Worm (Caenorhabditis elegans) whole organism, early embryonic: ENCODE data around the gene F56B3.11.
A peak's percentile ranks its signal among the peaks of the same experiment; 100 is the strongest.

ENCODE experiments used
- F13C5.2 ChIP-seq: sonication (generic microtip); optimal IDR thresholded peaks from 2 replicates; lab custom pipeline; 2017; ENCODE audit warnings: mild to moderate bottlenecking, missing genetic modification characterization, inconsistent platforms, missing compliant biosample characterization
- aly-1 ChIP-seq: sonication (generic microtip); optimal IDR thresholded peaks from 2 replicates; lab custom pipeline; 2016; ENCODE audit warnings: missing genetic modification characterization, missing compliant biosample characterization
- ama-1 ChIP-seq: fragments of 150-350 bp; optimal IDR thresholded peaks from 2 replicates; lab custom pipeline; 2014
- hmg-4 ChIP-seq: fragments of 200-800 bp; sonication (Bioruptor generic); optimal IDR thresholded peaks from 2 replicates; lab custom pipeline; 2018; ENCODE audit warnings: mild to moderate bottlenecking, missing genetic modification characterization, missing compliant biosample characterization
- hnd-1 ChIP-seq: sonication (generic microtip); optimal IDR thresholded peaks from 2 replicates; lab custom pipeline; 2016; ENCODE audit warnings: missing genetic modification characterization, missing compliant biosample characterization
- scrt-1 ChIP-seq: fragments of 200-800 bp; sonication (Bioruptor generic); IDR thresholded peaks from 2 replicates; pipeline ENCODE4 v1.3.6; 2022; ENCODE audit warnings: missing genetic modification characterization, missing compliant biosample characterization
- sea-1 ChIP-seq: fragments of 200-800 bp; sonication (Bioruptor generic); conservative IDR thresholded peaks from 2 replicates; pipeline ENCODE4 v1.3.6; 2022; ENCODE audit warnings: missing genetic modification characterization, missing compliant biosample characterization
- tbx-37 ChIP-seq: fragments of 200-800 bp; sonication (Bioruptor generic); conservative IDR thresholded peaks from 2 replicates; pipeline ENCODE4 v1.3.6; 2022; ENCODE audit warnings: missing genetic modification reagents, missing genetic modification characterization, missing compliant biosample characterization

DNA sequence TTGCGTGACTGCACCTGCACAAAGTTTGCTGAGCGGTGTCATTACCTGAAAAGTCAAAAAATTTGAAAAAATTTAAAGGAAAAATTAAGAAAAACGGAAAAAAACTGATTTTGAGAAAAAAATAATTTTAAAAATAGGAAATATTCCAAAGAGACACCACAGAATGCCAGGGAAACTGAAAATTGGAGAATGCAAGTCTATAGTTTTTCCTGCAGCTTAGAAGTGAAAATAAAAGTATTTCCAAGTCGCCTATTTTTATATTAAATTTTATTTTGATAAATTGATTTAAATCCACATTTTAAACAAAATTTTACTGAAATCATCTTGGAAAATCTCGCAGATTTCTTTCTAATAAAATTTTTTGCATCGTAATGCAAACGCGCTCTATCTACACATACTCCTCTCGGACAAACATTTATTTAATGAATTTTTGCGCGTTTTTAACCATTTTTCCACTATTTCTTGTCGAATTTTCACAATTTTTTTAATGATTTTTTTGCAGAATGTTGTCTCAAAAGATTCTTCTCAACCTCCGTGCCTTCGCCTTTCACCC lies at the start of gene F56B3.11, which contains the start of gene ech-5:
- no peak for TF ChIP-seq aly-1
- no peak for TF ChIP-seq hmg-4
- peak; percentile 70 for TF ChIP-seq F13C5.2 (tag; lab: Kevin White, UChicago)
- no peak for TF ChIP-seq ama-1
- TF ChIP-seq hnd-1 (tag; lab: Kevin White, UChicago): peak; percentile 37
- TF ChIP-seq scrt-1: no peak
- TF ChIP-seq tbx-37 (GFP tag; lab: Robert Waterston, UW): no peak
- no peak for TF ChIP-seq sea-1
